Fruit fly (Drosophila melanogaster): ENCODE results near the gene CG5885.

CG5885 gene

DNA sequence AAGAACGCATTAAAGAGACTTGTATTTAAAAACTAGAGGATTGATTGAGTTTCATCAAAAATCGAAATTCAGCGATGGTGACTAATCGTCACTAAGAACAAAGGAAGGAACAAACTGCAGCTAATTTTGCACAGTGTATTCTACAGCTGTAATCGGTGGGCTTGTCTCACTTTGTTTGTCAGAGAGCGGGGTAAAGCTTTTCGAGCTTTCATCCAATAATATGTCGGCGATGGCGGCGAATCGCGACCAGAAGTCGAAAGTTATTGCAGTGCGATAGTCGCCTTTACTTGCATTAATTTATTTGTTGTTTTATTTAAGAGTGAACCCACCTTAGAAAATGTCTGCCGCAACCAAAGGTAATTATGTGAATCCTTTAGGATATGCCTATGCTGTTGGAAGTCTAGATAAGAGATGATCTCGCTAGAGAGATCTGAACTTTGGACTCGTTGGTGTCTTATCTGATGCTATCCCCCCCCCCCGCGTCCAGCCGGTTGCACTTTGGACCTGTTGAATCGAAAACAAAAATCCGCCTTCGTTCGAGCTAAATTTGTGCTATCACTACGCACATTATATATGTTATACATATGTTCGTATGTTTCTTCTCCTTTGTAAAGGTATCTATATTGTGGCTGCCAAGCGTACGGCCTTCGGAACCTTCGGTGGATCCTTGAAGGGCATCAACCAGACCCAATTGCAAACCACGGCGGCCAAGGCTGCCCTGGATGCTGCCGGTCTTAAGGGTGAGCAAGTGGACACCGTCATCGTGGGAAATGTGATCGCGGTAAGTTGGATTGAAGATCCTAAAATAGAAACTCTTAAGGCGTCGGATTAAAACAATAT lies 2.9 kb downstream of the CG5885 start, which contains the start of gene yip2 (continued):
- TF ChIP-seq pb (GFP tag; optimal IDR thresholded peaks at IDR 0.05) (no peak), CG7372 (GFP tag; IDR thresholded peaks at IDR 0.05) (0 out of 2 replicates have a peak, but pooled peaks have one; percentile 16), CoRest (tag; optimal IDR thresholded peaks at IDR 0.05) (peak; percentile 42), CG18476 (GFP tag; optimal IDR thresholded peaks at IDR 0.05) (no peak), salm (tag; optimal IDR thresholded peaks at IDR 0.05) (peak; percentile 29), CrebB (tag; optimal IDR thresholded peaks at IDR 0.05) (peak; percentile 68), CTCF (GFP tag; optimal IDR thresholded peaks at IDR 0.05) (peak; percentile 68), Sry-β (GFP tag; optimal IDR thresholded peaks at IDR 0.05) (no peak), Ptx1 (GFP tag; IDR thresholded peaks at IDR 0.05) (peak; percentile 52; the same call in 1 of the 2 replicates), peb (GFP tag; IDR thresholded peaks at IDR 0.05) (no peak; the same call in 1 of the 2 replicates), Taf1 (GFP tag; IDR thresholded peaks at IDR 0.05) (0 out of 2 replicates have a peak, but pooled peaks have one; percentile 6), nerfin-1 (tag; optimal IDR thresholded peaks at IDR 0.05) (peak; percentile 3), CG16863 (GFP tag; optimal IDR thresholded peaks at IDR 0.05) (peak; percentile 58), btn (GFP tag; optimal IDR thresholded peaks at IDR 0.05) (no peak), sd (tag; optimal IDR thresholded peaks at IDR 0.05) (no peak), CG18599 (GFP tag; optimal IDR thresholded peaks at IDR 0.05) (peak; percentile 73), org-1 (GFP tag; optimal IDR thresholded peaks at IDR 0.05) (peak; percentile 10), Usf (GFP tag; optimal IDR thresholded peaks at IDR 0.05) (peak; percentile 0), Eip74EF (GFP tag; optimal IDR thresholded peaks at IDR 0.05) (peak in 1 of 2 experiments; percentile 65), CG12391 (tag; optimal IDR thresholded peaks at IDR 0.05) (peak; percentile 75), ato (GFP tag; IDR thresholded peaks at IDR 0.05; ENCODE audit: partially characterized antibody) (no peak), CG2120 (GFP tag; optimal IDR thresholded peaks at IDR 0.05) (peak; percentile 83), YL-1 (GFP tag; optimal IDR thresholded peaks at IDR 0.05) (peak; percentile 52), CG2678 (tag; optimal IDR thresholded peaks at IDR 0.05) (peak; percentile 68), Tbp (GFP tag; optimal IDR thresholded peaks at IDR 0.05) (no peak), CG12236 (GFP tag; optimal IDR thresholded peaks at IDR 0.05) (peak; percentile 17), CG11504 (tag; optimal IDR thresholded peaks at IDR 0.05) (peak; percentile 68), bowl (GFP tag; IDR thresholded peaks at IDR 0.05) (no peak; the same call in 1 of the 2 replicates), sc (optimal IDR thresholded peaks at IDR 0.05) (no peak), sc (GFP tag; optimal IDR thresholded peaks at IDR 0.05) (no peak), B-H1 (GFP tag; IDR thresholded peaks at IDR 0.05) (no peak; the same call in 2 of the 3 replicates), ac (GFP tag; optimal IDR thresholded peaks at IDR 0.05) (no peak), CG17359 (tag; optimal IDR thresholded peaks at IDR 0.05) (peak; percentile 62), p53 (GFP tag; optimal IDR thresholded peaks at IDR 0.05) (no peak), CG14710 (tag; optimal IDR thresholded peaks at IDR 0.05) (no peak), ERR (GFP tag; optimal IDR thresholded peaks at IDR 0.05) (no peak), Opbp (GFP tag; IDR thresholded peaks at IDR 0.05; ENCODE audit: partially characterized antibody) (no peak), H15 (GFP tag; IDR thresholded peaks at IDR 0.05) (peak; percentile 31; the same call in 1 of the 3 replicates), CG10654 (GFP tag; optimal IDR thresholded peaks at IDR 0.05) (no peak), Mrtf (GFP tag; IDR thresholded peaks at IDR 0.05) (no peak), CG34422 (GFP tag; IDR thresholded peaks at IDR 0.05) (peak; percentile 55; the same call in 1 of the 3 replicates), Med (GFP tag) (peak; percentile 94), pho (GFP tag; optimal IDR thresholded peaks at IDR 0.05) (peak; percentile 58), CG3163 (GFP tag; optimal IDR thresholded peaks at IDR 0.05) (peak; percentile 48), CG12104 (GFP tag; optimal IDR thresholded peaks at IDR 0.05) (peak; percentile 14), fd102C (GFP tag; optimal IDR thresholded peaks at IDR 0.05) (no peak), Sox100B (GFP tag; optimal IDR thresholded peaks at IDR 0.05) (peak; percentile 56), grau (tag; optimal IDR thresholded peaks at IDR 0.05) (peak; percentile 70), ro (GFP tag; IDR thresholded peaks at IDR 0.05) (no peak)
